Worm (Caenorhabditis elegans): ENCODE results near the gene R08C7.8.

The R08C7.8 gene

ce11 chrIV:4398890-4399289, 35.5 kb downstream of the R08C7.8 start:
- TF ChIP-seq pag-3 (tag; optimal IDR thresholded peaks at IDR 0.05; ENCODE audit: borderline replicate concordance) (no peak), fax-1 (tag; optimal IDR thresholded peaks at IDR 0.05) (no peak), nfya-1 (tag; optimal IDR thresholded peaks at IDR 0.05) (peak; percentile 41)

- TF ChIP-seq K09A11.1 (tag; optimal IDR thresholded peaks at IDR 0.05; ENCODE audit: insufficient read depth) (no peak), unc-55 (GFP tag; optimal IDR thresholded peaks at IDR 0.05) (peak; percentile 37), ets-4 (tag; optimal IDR thresholded peaks at IDR 0.05) (no peak), dmd-4 (tag; optimal IDR thresholded peaks at IDR 0.05; ENCODE audit: borderline replicate concordance) (no peak), ahr-1 (tag; optimal IDR thresholded peaks at IDR 0.05) (no peak), nhr-232 (tag; optimal IDR thresholded peaks at IDR 0.05) (no peak), fkh-6 (tag; optimal IDR thresholded peaks at IDR 0.05) (no peak), pqm-1 (tag; optimal IDR thresholded peaks at IDR 0.05) (no peak), hlh-15 (tag; optimal IDR thresholded peaks at IDR 0.05) (no peak), hlh-13 (GFP tag; optimal IDR thresholded peaks at IDR 0.05) (no peak), pha-4 (tag; optimal IDR thresholded peaks at IDR 0.05) (no peak), pag-3 (tag; optimal IDR thresholded peaks at IDR 0.05; ENCODE audit: borderline replicate concordance) (no peak), npax-4 (tag; optimal IDR thresholded peaks at IDR 0.05) (no peak), ceh-22 (tag; optimal IDR thresholded peaks at IDR 0.05) (no peak), unc-3 (GFP tag; conservative IDR thresholded peaks at IDR 0.05) (no peak), unc-3 (tag; optimal IDR thresholded peaks at IDR 0.05) (no peak), pha-2 (tag; optimal IDR thresholded peaks at IDR 0.05) (no peak), ceh-14 (tag; optimal IDR thresholded peaks at IDR 0.05) (no peak), pax-1 (tag; optimal IDR thresholded peaks at IDR 0.05) (no peak), ref-2 (tag; optimal IDR thresholded peaks at IDR 0.05) (no peak), lim-6 (tag; optimal IDR thresholded peaks at IDR 0.05) (no peak), C38D4.7 (GFP tag; optimal IDR thresholded peaks at IDR 0.05) (no peak), fax-1 (tag; optimal IDR thresholded peaks at IDR 0.05) (no peak), ceh-30 (tag; optimal IDR thresholded peaks at IDR 0.05) (no peak), madf-2 (tag; optimal IDR thresholded peaks at IDR 0.05) (no peak), dve-1 (tag; optimal IDR thresholded peaks at IDR 0.05) (no peak), syd-9 (tag; optimal IDR thresholded peaks at IDR 0.05) (no peak), ceh-18 (tag; optimal IDR thresholded peaks at IDR 0.05) (peak; percentile 2), ama-1 (optimal IDR thresholded peaks at IDR 0.05) (no peak), ceh-9 (tag; optimal IDR thresholded peaks at IDR 0.05) (no peak), ceh-6 (GFP tag; optimal IDR thresholded peaks at IDR 0.05) (no peak), tbx-7 (tag; optimal IDR thresholded peaks at IDR 0.05) (no peak), zip-5 (tag; optimal IDR thresholded peaks at IDR 0.05) (no peak), gmeb-2 (tag; optimal IDR thresholded peaks at IDR 0.05) (no peak), F13H6.1 (tag; optimal IDR thresholded peaks at IDR 0.05) (peak; percentile 15), T23F11.4 (GFP tag; optimal IDR thresholded peaks at IDR 0.05) (no peak), unc-42 (tag; optimal IDR thresholded peaks at IDR 0.05) (no peak), elt-4 (tag; optimal IDR thresholded peaks at IDR 0.05) (no peak), ceh-19 (GFP tag; optimal IDR thresholded peaks at IDR 0.05) (no peak), C08G9.2 (tag; optimal IDR thresholded peaks at IDR 0.05) (no peak), ttx-3 (tag; optimal IDR thresholded peaks at IDR 0.05) (no peak), elt-2 (tag; optimal IDR thresholded peaks at IDR 0.05) (peak; percentile 28), ceh-24 (tag; optimal IDR thresholded peaks at IDR 0.05) (no peak), rnt-1 (tag; optimal IDR thresholded peaks at IDR 0.05) (peak; percentile 54), sox-2 (GFP tag; IDR thresholded peaks at IDR 0.05) (no peak), ztf-16 (tag; optimal IDR thresholded peaks at IDR 0.05) (no peak), hlh-8 (tag; optimal IDR thresholded peaks at IDR 0.05) (no peak), K02D7.2 (tag; optimal IDR thresholded peaks at IDR 0.05) (no peak), sdc-2 (tag; optimal IDR thresholded peaks at IDR 0.05) (peak; percentile 5), che-1 (tag; optimal IDR thresholded peaks at IDR 0.05) (peak; percentile 19), ceh-31 (tag; optimal IDR thresholded peaks at IDR 0.05) (peak; percentile 26), pat-9 (tag; optimal IDR thresholded peaks at IDR 0.05) (no peak)
These were observed 35.9 kb downstream of the R08C7.8 start for ce11 chrIV:4398420-4398819.

Data from whole organism, late embryonic.